Worm (Caenorhabditis elegans) whole organism, midembryonic: Measurements from ENCODE around the gene C54D10.5.

ENCODE experiments used
- cog-1 ChIP-seq: sonication (generic microtip); optimal IDR thresholded peaks from 2 replicates; lab custom pipeline; 2016; ENCODE audit warnings: missing genetic modification characterization, missing compliant biosample characterization
- ref-1 ChIP-seq: fragments of 200-800 bp; sonication (Bioruptor generic); conservative IDR thresholded peaks from 2 replicates; pipeline ENCODE4 v1.3.6; 2022; ENCODE audit warnings: missing genetic modification reagents, missing genetic modification characterization, missing compliant biosample characterization
- tab-1 ChIP-seq: fragments of 200-800 bp; sonication (Bioruptor generic); IDR thresholded peaks from 2 replicates; pipeline ENCODE4 v1.3.6; 2022; ENCODE audit warnings: missing genetic modification characterization, missing compliant biosample characterization

ce11 chrV:12462908-12463307 is 33.8 kb downstream of the C54D10.5 start, which contains the start of gene egl-10:
- TF ChIP-seq cog-1 (tag; lab: Kevin White, UChicago) (no peak), tab-1 (GFP tag; lab: Robert Waterston, UW) (no peak), ref-1 (GFP tag; lab: Robert Waterston, UW) (no peak)
